Worm (Caenorhabditis elegans) whole organism, early embryonic: ENCODE measurements around the gene T24E12.12.

ENCODE experiments used
- B0310.2 ChIP-seq: sonication (generic microtip); optimal IDR thresholded peaks from 2 replicates; lab custom pipeline; 2016; ENCODE audit warnings: mild to moderate bottlenecking, missing genetic modification characterization, missing compliant biosample characterization
- F13C5.2 ChIP-seq: sonication (generic microtip); optimal IDR thresholded peaks from 2 replicates; lab custom pipeline; 2017; ENCODE audit warnings: mild to moderate bottlenecking, missing genetic modification characterization, inconsistent platforms, missing compliant biosample characterization
- aly-1 ChIP-seq: sonication (generic microtip); optimal IDR thresholded peaks from 2 replicates; lab custom pipeline; 2016; ENCODE audit warnings: missing genetic modification characterization, missing compliant biosample characterization
- ama-1 ChIP-seq: fragments of 150-350 bp; optimal IDR thresholded peaks from 2 replicates; lab custom pipeline; 2014
- ceh-13 ChIP-seq: fragments of 200-800 bp; sonication (Bioruptor generic); optimal IDR thresholded peaks from 2 replicates; lab custom pipeline; 2018; ENCODE audit warnings: mild to moderate bottlenecking, missing genetic modification characterization, missing compliant biosample characterization
- ceh-36 ChIP-seq: sonication (generic microtip); optimal IDR thresholded peaks from 2 replicates; lab custom pipeline; 2016; ENCODE audit warnings: missing genetic modification characterization, inconsistent platforms, missing compliant biosample characterization
- ets-7 ChIP-seq: sonication (generic microtip); optimal IDR thresholded peaks from 2 replicates; lab custom pipeline; 2016; ENCODE audit warnings: missing genotype, missing genetic modification characterization, missing compliant biosample characterization
- flt-1 ChIP-seq: fragments of 200-800 bp; sonication (Bioruptor generic); IDR thresholded peaks from 2 replicates; pipeline ENCODE4 v1.3.6; 2022; ENCODE audit warnings: missing genetic modification characterization, missing compliant biosample characterization
- hmbx-1 ChIP-seq: sonication (generic microtip); optimal IDR thresholded peaks from 2 replicates; lab custom pipeline; 2016; ENCODE audit warnings: mild to moderate bottlenecking, missing genetic modification characterization, missing compliant biosample characterization
- hmg-4 ChIP-seq: fragments of 200-800 bp; sonication (Bioruptor generic); optimal IDR thresholded peaks from 2 replicates; lab custom pipeline; 2018; ENCODE audit warnings: mild to moderate bottlenecking, missing genetic modification characterization, missing compliant biosample characterization
- hnd-1 ChIP-seq: sonication (generic microtip); optimal IDR thresholded peaks from 2 replicates; lab custom pipeline; 2016; ENCODE audit warnings: missing genetic modification characterization, missing compliant biosample characterization
- pes-1 ChIP-seq: fragments of 200-800 bp; sonication (Bioruptor generic); IDR thresholded peaks from 2 replicates; pipeline ENCODE4 v1.3.6; 2022; ENCODE audit warnings: missing genetic modification reagents, missing genetic modification characterization, missing compliant biosample characterization
- scrt-1 ChIP-seq: fragments of 200-800 bp; sonication (Bioruptor generic); IDR thresholded peaks from 2 replicates; pipeline ENCODE4 v1.3.6; 2022; ENCODE audit warnings: missing genetic modification characterization, missing compliant biosample characterization
- sea-1 ChIP-seq: fragments of 200-800 bp; sonication (Bioruptor generic); conservative IDR thresholded peaks from 2 replicates; pipeline ENCODE4 v1.3.6; 2022; ENCODE audit warnings: missing genetic modification characterization, missing compliant biosample characterization
- tbx-11 ChIP-seq: fragments of 200-800 bp; sonication (Bioruptor generic); IDR thresholded peaks from 2 replicates; pipeline ENCODE4 v1.3.6; 2022; ENCODE audit warnings: missing genetic modification characterization, missing compliant biosample characterization
- tbx-37 ChIP-seq: fragments of 200-800 bp; sonication (Bioruptor generic); conservative IDR thresholded peaks from 2 replicates; pipeline ENCODE4 v1.3.6; 2022; ENCODE audit warnings: missing genetic modification reagents, missing genetic modification characterization, missing compliant biosample characterization
- tra-4 ChIP-seq: sonication (generic microtip); optimal IDR thresholded peaks from 2 replicates; lab custom pipeline; 2017; ENCODE audit warnings: missing genetic modification characterization, missing compliant biosample characterization

The T24E12.12 gene

ce11 chrII:3727996-3728395 is 31.1 kb upstream of the T24E12.12 start, which contains the start of gene C46E10.8:
Gene C46E10.8, minus strand, starts transcription at chrII:3728096.
- TF ChIP-seq tra-4 (tag; lab: Kevin White, UChicago) = no peak
- TF ChIP-seq hmbx-1 (tag; lab: Kevin White, UChicago) = no peak
- no peak for TF ChIP-seq ets-7 (tag; lab: Kevin White, UChicago)
- no peak for TF ChIP-seq sea-1 (GFP tag; lab: Robert Waterston, UW)
- TF ChIP-seq tbx-37 (GFP tag; lab: Robert Waterston, UW) = no peak
- TF ChIP-seq pes-1 (GFP tag; lab: Robert Waterston, UW) = no peak
- TF ChIP-seq ceh-13 = no peak
- TF ChIP-seq B0310.2 (tag; lab: Kevin White, UChicago) = no peak

- TF ChIP-seq ama-1 (lab: Kevin White, UChicago) (no peak), aly-1 (tag; lab: Kevin White, UChicago) (no peak), flt-1 (GFP tag; lab: Robert Waterston, UW) (no peak), ceh-13 (no peak), F13C5.2 (tag; lab: Kevin White, UChicago) (no peak), ets-7 (tag; lab: Kevin White, UChicago) (no peak), hnd-1 (no peak), tbx-11 (no peak), sea-1 (GFP tag; lab: Robert Waterston, UW) (no peak), tbx-37 (GFP tag; lab: Robert Waterston, UW) (no peak), pes-1 (GFP tag; lab: Robert Waterston, UW) (no peak), ceh-36 (no peak), tra-4 (tag; lab: Kevin White, UChicago) (no peak), B0310.2 (tag; lab: Kevin White, UChicago) (no peak), hmg-4 (GFP tag; lab: Kevin White, UChicago) (no peak), scrt-1 (GFP tag; lab: Robert Waterston, UW) (no peak), hmbx-1 (tag; lab: Kevin White, UChicago) (no peak)
Observed at ce11 chrII:3731723-3732122, 27.4 kb upstream of the T24E12.12 start, which contains the start of the genes sdz-12 and bath-31. Gene sdz-12, minus strand, starts transcription at chrII:3731823. Gene bath-31, plus strand, starts transcription at chrII:3731973.

ce11 chrII:3736893-3737375 is 22.2 kb upstream of the T24E12.12 start, which contains the start of gene F12E12.6:
Gene F12E12.6, minus strand, starts transcription at chrII:3736943.
- TF ChIP-seq sea-1 (GFP tag; lab: Robert Waterston, UW) (no peak), ceh-13 (no peak), scrt-1 (GFP tag; lab: Robert Waterston, UW) (no peak), F13C5.2 (tag; lab: Kevin White, UChicago) (no peak), tbx-37 (GFP tag; lab: Robert Waterston, UW) (no peak), hmbx-1 (tag; lab: Kevin White, UChicago) (no peak), aly-1 (tag; lab: Kevin White, UChicago) (no peak), B0310.2 (tag; lab: Kevin White, UChicago) (no peak), tra-4 (tag; lab: Kevin White, UChicago) (no peak), pes-1 (GFP tag; lab: Robert Waterston, UW) (no peak), hmg-4 (GFP tag; lab: Kevin White, UChicago) (no peak), ets-7 (tag; lab: Kevin White, UChicago) (no peak), hnd-1 (no peak), ceh-36 (no peak), ama-1 (lab: Kevin White, UChicago) (no peak), tbx-11 (no peak), flt-1 (GFP tag; lab: Robert Waterston, UW) (no peak)

- no peak for TF ChIP-seq scrt-1 (GFP tag; lab: Robert Waterston, UW)
- no peak for TF ChIP-seq B0310.2 (tag; lab: Kevin White, UChicago)
- TF ChIP-seq ama-1 (lab: Kevin White, UChicago) = no peak
Observed at ce11 chrII:3739647-3740046, 19.4 kb upstream of the T24E12.12 start, which contains the start of gene F12E12.2. Gene F12E12.2, plus strand, starts transcription at chrII:3739947.

- no peak for TF ChIP-seq ama-1 (lab: Kevin White, UChicago)
- TF ChIP-seq tra-4 (tag; lab: Kevin White, UChicago) = no peak
- no peak for TF ChIP-seq ceh-13
- TF ChIP-seq ets-7 (tag; lab: Kevin White, UChicago) = no peak
- no peak for TF ChIP-seq B0310.2 (tag; lab: Kevin White, UChicago)
- TF ChIP-seq scrt-1 (GFP tag; lab: Robert Waterston, UW) = no peak
- no peak for TF ChIP-seq tbx-11
- no peak for TF ChIP-seq hnd-1
- TF ChIP-seq flt-1 (GFP tag; lab: Robert Waterston, UW) = no peak
- TF ChIP-seq ceh-36 = no peak
- TF ChIP-seq hmg-4 (GFP tag; lab: Kevin White, UChicago) = no peak
- TF ChIP-seq tbx-37 (GFP tag; lab: Robert Waterston, UW) = no peak
Observed at ce11 chrII:3741584-3741983, 17.5 kb upstream of the T24E12.12 start, which contains the start of gene F12E12.1. Gene F12E12.1, plus strand, starts transcription at chrII:3741884.

ce11 chrII:3743684-3744200 is 15.3 kb upstream of the T24E12.12 start, which contains the start of gene nta-1:
Gene nta-1, minus strand, starts transcription at chrII:3743814.
- TF ChIP-seq flt-1 (GFP tag; lab: Robert Waterston, UW) (no peak), hnd-1 (no peak), B0310.2 (tag; lab: Kevin White, UChicago) (no peak), ceh-36 (no peak), sea-1 (GFP tag; lab: Robert Waterston, UW) (no peak), ceh-13 (no peak), pes-1 (GFP tag; lab: Robert Waterston, UW) (no peak), scrt-1 (GFP tag; lab: Robert Waterston, UW) (no peak), tbx-37 (GFP tag; lab: Robert Waterston, UW) (no peak), tbx-11 (no peak), hmg-4 (GFP tag; lab: Kevin White, UChicago) (no peak), hmbx-1 (tag; lab: Kevin White, UChicago) (no peak), F13C5.2 (tag; lab: Kevin White, UChicago) (no peak), tra-4 (tag; lab: Kevin White, UChicago) (no peak), ama-1 (lab: Kevin White, UChicago) (no peak), aly-1 (tag; lab: Kevin White, UChicago) (no peak), ets-7 (tag; lab: Kevin White, UChicago) (no peak)
